Worm (Caenorhabditis elegans): Measurements from ENCODE around the gene tbc-19.

DNA sequence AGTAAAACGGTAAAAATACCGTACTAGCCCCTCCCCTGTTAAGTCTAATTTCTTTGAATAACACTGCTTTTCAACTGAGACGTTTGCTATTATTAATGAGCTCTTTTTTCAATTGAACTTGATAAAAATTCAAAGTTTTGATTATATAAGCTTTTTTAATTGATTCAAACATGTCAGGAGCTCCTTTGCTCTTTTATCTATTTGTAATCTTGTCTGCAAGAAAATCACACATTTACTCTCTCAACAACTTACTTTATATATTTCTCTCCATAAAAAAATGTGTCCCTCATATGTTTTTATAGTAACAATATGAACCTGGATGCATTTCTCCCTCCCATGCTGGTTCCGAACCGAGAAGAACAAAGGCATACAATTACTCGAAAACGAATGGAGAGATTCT is 8.0 kb upstream of the tbc-19 start, which contains the start of gene C04C11.1:
- TF ChIP-seq F39B2.1 (GFP tag; IDR thresholded peaks at IDR 0.05) (no peak), B0261.1 (tag; optimal IDR thresholded peaks at IDR 0.05) (no peak), ama-1 (optimal IDR thresholded peaks at IDR 0.05) (no peak), ama-1 (GFP tag; optimal IDR thresholded peaks at IDR 0.05) (no peak), madf-3 (GFP tag; IDR thresholded peaks at IDR 0.05) (no peak)

All from whole organism, young adult.